Fruit fly (Drosophila melanogaster): ENCODE results near the gene Ran-like.

The Ran-like gene

DNA sequence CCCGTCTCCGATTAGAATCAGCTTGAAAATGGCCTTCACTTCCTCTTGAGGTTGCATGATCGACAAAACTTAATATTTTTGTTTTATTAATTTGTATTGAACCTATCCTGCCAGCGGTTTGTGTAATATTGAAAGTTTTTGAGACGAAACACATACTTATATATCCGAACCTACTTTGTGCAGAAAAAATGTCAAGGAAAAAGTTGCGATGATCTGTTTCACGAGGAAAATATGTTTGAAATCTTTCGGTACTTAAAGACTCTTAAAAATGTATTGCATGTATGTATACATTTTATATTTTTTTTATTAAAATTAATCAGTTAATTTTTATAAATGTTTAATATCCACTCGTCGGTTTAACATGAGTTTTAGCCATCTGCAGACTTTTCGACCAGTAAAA is at the start of gene Ran-like:
Ran-like (minus strand) TSS at position 101 of the 400 bp plus-strand sequence.
- TF ChIP-seq Dll (optimal IDR thresholded peaks at IDR 0.05) = no peak
- no peak for TF ChIP-seq pan (optimal IDR thresholded peaks at IDR 0.05)
- no peak for TF ChIP-seq EcR (GFP tag; optimal IDR thresholded peaks at IDR 0.05)
- no peak for TF ChIP-seq CG8478 (optimal IDR thresholded peaks at IDR 0.05)
- TF ChIP-seq usp (GFP tag; optimal IDR thresholded peaks at IDR 0.05) = no peak
- TF ChIP-seq psq (optimal IDR thresholded peaks at IDR 0.05) = no peak

DNA sequence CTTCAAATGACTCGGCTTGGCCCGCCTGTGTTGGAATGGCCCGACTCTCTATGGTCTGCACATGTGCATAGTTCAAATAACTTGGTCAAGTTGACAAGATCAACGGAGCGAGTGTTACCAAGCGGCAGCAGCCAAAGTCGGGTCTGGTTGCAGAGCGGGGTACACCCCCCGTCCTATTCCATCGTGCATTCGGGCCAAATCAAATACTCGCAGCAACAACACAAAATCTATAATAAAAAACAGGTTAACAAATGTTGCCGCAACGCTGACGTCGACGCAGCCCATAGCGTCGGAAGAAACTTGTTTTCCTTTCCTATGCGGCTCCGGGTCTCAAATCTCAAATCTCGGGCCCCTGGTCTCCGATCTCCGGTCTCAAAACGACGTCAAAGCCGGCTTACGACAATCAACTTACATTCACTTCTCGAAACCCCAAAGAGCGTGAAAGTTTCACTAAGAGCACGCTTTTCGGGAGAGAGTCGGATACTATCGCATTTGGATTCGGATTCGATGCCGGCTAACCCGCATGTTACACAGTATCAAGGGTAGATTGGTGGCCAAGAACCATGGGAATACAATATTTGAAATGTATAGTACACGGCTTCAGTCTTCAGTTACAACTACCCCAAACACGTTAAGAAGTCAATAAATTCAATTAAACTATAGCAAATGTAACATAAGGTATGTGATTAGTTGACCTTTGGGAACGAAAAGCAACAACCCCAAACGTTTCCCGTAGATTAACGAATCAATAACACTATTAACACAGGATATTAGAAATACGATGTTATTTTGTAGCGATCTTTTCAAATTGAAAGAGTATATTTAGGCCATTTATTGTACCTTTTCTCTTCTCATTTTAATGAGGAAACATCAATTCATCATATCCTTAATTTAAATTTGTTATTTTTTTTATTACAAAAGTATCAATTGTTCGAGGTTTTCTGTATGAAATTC is 49.3 kb upstream of the Ran-like start:
- TF ChIP-seq EcR (GFP tag; optimal IDR thresholded peaks at IDR 0.05) = peak in 1 of 2 experiments; percentile 12
- peak; percentile 98 for TF ChIP-seq pan (optimal IDR thresholded peaks at IDR 0.05)
- no peak for TF ChIP-seq Dll (optimal IDR thresholded peaks at IDR 0.05)
- no peak for TF ChIP-seq CG8478 (optimal IDR thresholded peaks at IDR 0.05)
- TF ChIP-seq psq (optimal IDR thresholded peaks at IDR 0.05) = no peak
- TF ChIP-seq usp (GFP tag; optimal IDR thresholded peaks at IDR 0.05) = no peak

DNA sequence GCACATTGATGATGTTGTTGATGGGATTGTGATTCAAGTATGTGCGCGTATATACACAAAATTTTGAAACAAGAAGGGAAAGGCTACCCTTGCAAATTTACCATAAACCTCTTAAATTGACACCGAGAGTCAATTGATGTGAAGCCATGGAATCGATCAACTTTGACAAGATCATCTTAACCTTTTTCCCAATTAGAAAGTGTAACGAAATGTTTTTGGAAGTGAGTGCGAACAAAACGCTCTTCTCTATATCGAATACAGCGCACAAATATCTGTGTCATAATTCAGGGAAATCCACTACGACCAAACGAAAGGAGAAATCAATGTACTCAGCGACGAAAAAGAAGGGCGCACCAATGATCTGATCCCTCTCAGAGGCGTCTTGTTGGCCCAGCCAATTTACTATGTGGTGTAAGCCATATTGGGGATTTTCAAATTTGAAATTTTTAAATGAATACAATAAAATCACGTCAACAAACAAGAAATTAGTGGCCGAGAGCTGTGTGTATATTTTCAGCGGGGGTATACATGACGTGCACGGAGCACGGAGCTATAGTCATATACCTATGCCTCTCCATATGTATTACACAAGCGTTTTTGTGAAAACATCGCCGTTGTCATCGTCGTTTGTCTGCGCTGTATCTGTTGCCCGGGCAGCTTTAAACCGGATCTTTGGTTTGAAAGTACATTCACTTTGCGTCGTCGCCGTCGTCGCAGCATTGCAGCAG is 48.4 kb upstream of the Ran-like start:
- TF ChIP-seq CG8478 (optimal IDR thresholded peaks at IDR 0.05) = no peak
- TF ChIP-seq psq (optimal IDR thresholded peaks at IDR 0.05) = no peak
- TF ChIP-seq pan (optimal IDR thresholded peaks at IDR 0.05) = no peak
- no peak for TF ChIP-seq usp (GFP tag; optimal IDR thresholded peaks at IDR 0.05)
- no peak for TF ChIP-seq Dll (optimal IDR thresholded peaks at IDR 0.05)
- TF ChIP-seq EcR (GFP tag; optimal IDR thresholded peaks at IDR 0.05) = no peak

DNA sequence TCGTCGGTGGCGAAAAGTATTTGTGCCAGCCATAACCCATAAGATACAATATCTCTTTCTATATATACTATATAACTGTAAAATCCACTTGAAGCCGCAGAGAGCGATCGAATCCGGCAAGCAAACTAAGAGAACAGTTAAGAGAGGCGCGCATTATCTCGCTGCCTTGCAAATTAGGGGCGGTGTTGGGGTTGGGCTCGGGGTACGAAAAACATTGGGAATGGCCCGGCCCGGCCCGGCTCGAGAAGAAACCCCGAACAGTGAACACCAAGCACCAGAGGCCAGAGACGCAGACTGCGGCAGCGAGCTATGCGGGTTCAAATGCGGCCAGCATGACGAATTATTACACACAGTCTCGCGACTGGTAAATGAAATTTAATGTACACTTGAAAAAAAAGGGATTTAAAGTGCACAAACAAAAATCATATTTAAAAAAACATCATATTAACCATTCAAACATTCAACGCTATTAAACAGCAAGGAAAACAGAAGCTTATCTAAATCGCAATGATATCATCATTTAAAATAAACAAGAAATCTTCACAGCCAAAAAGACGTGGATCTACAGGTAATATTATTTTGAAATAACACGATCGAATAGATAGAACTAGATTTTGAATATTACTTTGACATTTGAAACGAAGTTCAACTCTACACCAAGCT is 47.3 kb upstream of the Ran-like start:
- TF ChIP-seq pan (optimal IDR thresholded peaks at IDR 0.05) (no peak), EcR (GFP tag; optimal IDR thresholded peaks at IDR 0.05) (peak in 1 of 2 experiments; percentile 39)

DNA sequence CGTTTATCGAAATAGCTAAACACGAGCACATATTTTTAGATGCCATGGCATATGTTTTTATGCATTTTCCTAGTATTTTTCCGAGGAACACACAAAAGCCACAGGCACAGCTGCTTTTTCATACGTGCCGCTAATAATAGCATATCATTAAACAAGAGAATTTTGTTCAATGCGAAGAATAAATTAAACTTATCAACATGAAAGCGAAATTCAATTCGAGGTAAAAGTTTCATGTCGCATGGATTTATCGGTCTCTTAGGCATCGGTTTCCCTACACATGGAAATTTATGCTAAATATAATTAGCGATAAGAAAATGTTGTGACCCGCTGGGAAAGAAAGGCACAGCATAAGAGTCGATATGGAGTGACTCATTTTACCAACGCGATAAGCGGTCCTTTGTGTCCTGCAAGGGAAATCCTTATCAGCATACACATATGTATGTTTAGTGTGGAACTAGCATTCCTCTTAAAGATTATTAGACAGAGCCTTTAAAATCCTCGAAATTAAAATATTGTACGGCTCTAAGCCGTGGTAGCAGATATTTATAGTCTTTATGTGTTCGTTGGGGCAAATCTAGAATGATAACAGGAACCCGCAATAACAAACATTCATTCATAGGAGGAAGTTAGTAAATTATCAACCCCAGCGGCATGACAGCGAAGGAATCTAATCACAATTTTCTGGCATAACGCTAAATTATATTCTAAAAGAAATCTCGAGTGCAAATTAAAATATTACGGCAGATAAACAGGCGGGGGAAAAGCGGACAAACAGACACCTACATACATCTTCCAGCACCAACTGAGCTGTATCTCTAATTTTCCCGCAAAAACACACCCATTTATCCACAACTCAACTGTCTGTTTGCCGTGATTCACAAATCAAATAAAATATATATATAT is 46.5 kb upstream of the Ran-like start, which contains the start of gene CG43248:
CG43248 (minus strand) TSS at position 51 of the 903 bp plus-strand sequence.
- no peak for TF ChIP-seq Dll (optimal IDR thresholded peaks at IDR 0.05)
- TF ChIP-seq psq (optimal IDR thresholded peaks at IDR 0.05) = no peak
- TF ChIP-seq CG8478 (optimal IDR thresholded peaks at IDR 0.05) = no peak
- TF ChIP-seq usp (GFP tag; optimal IDR thresholded peaks at IDR 0.05) = no peak
- TF ChIP-seq EcR (GFP tag; optimal IDR thresholded peaks at IDR 0.05) = no peak
- no peak for TF ChIP-seq pan (optimal IDR thresholded peaks at IDR 0.05)

DNA sequence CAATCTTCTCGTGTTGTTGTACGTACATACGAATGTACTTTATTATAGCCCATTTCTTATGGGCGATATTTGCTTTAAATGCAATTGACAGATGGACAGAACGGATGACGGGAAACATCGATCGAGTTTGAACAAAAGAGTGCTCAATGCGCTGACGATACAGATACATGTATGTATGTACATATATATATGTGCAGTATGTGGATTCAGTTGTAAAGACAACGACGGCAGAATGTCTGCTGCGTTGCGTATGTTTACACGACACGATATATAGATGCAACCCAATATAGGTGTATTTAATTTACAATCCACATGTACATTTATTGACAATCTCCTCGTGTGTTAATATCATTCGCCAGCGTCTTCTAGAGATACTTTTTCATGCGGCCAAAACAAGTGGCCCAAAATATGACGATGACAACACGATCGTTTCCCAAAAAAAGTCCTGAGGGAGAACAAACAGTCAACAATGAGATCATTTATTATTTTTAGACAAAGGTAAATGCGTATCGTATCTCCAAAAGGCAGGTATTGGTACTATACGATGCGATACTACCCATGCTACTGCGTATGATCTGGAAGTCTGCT is 45.5 kb upstream of the Ran-like start:
- TF ChIP-seq Dll (optimal IDR thresholded peaks at IDR 0.05) (no peak), usp (GFP tag; optimal IDR thresholded peaks at IDR 0.05) (no peak), pan (optimal IDR thresholded peaks at IDR 0.05) (no peak), CG8478 (optimal IDR thresholded peaks at IDR 0.05) (no peak), psq (optimal IDR thresholded peaks at IDR 0.05) (no peak), EcR (GFP tag; optimal IDR thresholded peaks at IDR 0.05) (no peak)

DNA sequence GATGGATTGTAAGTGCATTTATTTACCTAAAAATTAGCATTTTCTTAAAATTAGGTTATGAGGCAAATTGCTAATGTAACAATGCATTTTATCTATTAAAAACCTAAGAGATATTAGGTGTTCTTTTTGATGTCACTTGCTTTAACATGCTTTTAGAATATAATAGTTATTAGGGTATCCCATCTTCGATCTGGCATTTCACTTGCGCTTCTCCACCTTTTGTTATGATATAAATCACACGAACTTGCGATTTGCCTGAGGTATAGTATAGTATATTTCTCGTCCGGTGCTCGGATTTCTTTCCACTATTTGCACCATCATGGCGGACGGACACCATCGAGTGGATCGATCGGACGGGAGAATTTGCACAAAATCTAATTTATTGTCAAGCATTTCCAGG is 44.9 kb upstream of the Ran-like start:
- TF ChIP-seq pan (optimal IDR thresholded peaks at IDR 0.05) (no peak), CG8478 (optimal IDR thresholded peaks at IDR 0.05) (no peak), Dll (optimal IDR thresholded peaks at IDR 0.05) (no peak), usp (GFP tag; optimal IDR thresholded peaks at IDR 0.05) (no peak), EcR (GFP tag; optimal IDR thresholded peaks at IDR 0.05) (no peak)

DNA sequence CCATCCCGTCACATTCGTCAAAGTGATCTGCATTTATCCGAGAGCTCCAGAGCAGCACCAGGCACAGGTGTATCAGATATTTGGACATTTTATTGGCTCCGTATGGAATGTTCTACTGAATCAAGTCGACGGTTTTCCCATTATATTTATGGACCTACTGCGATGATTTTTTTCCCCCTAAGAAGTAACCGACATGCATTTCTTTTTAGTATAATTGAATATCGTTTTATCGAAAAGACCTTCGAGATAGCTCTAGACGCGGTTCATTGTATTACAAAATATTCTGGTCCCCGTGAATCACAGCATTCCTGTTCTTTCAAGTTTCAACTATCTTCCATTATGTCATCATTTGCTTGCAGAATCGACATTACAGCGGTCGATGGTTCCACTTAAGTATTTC is 43.9 kb upstream of the Ran-like start, which contains the start of gene obst-H:
obst-H (minus strand) TSS at position 101 of the 400 bp plus-strand sequence.
- no peak for TF ChIP-seq usp (GFP tag; optimal IDR thresholded peaks at IDR 0.05)
- no peak for TF ChIP-seq Dll (optimal IDR thresholded peaks at IDR 0.05)
- no peak for TF ChIP-seq CG8478 (optimal IDR thresholded peaks at IDR 0.05)
- TF ChIP-seq psq (optimal IDR thresholded peaks at IDR 0.05) = no peak

DNA sequence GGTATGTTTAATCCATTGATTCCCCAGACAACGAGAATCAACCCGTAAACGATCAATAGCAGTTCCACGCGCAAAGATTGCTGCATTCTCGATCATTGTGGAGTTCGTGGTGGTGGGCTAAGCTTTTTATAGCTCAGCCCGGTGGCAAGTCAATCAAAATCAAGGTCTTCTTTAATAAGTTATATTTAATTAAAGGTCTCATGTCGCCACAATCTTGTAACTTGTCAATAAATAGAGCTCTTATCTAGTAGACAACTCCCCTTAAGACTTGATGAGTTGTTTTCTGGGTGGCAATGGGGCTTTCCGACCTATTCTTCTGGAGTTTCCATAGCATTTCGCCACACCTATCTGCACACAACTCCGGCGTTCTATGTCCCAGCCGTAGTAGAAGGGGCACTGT is 42.9 kb upstream of the Ran-like start, which contains the start of gene CG42728:
CG42728 (minus strand) TSS at position 101 of the 400 bp plus-strand sequence.
- no peak for TF ChIP-seq CG8478 (optimal IDR thresholded peaks at IDR 0.05)
- no peak for TF ChIP-seq pan (optimal IDR thresholded peaks at IDR 0.05)
- no peak for TF ChIP-seq EcR (GFP tag; optimal IDR thresholded peaks at IDR 0.05)
- no peak for TF ChIP-seq psq (optimal IDR thresholded peaks at IDR 0.05)
- no peak for TF ChIP-seq Dll (optimal IDR thresholded peaks at IDR 0.05)
- TF ChIP-seq usp (GFP tag; optimal IDR thresholded peaks at IDR 0.05) = no peak

DNA sequence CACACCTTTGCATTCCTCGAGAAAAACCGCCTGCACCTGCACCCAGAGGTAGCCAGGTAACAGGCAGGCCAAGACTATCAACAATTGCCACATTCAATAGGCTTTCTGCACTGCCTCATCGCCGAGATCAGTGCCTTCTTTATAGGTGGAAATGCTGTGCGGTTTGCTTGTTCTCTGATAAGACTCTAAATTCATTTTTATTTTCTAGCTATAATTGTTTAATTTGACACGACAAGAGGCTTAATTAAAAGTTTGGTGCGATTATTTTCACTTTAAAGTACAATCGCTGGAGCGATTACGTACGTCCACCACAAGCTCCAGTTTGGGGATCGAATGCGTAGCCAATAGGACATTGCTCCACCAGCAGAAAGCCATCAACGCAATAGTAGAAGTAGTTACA is 42.2 kb upstream of the Ran-like start, which contains the start of gene CG42729:
CG42729 (minus strand) TSS at position 101 of the 400 bp plus-strand sequence.
- no peak for TF ChIP-seq Dll (optimal IDR thresholded peaks at IDR 0.05)
- TF ChIP-seq EcR (GFP tag; optimal IDR thresholded peaks at IDR 0.05) = no peak
- TF ChIP-seq psq (optimal IDR thresholded peaks at IDR 0.05) = no peak

Measured in whole organism.